Fruit fly (Drosophila melanogaster) whole organism, pupa: ENCODE measurements around the gene CG14659.

Experiments
- CG10348 ChIP-seq: fragments of 200-800 bp; sonication (Bioruptor generic); IDR thresholded peaks from 2 replicates; pipeline ENCODE4 v1.3.6; 2022; ENCODE audit warnings: missing biosample characterization, missing genetic modification characterization
- CG12605 ChIP-seq: fragments of 200-800 bp; sonication (Bioruptor generic); IDR thresholded peaks from 2 replicates; pipeline ENCODE4 v1.3.6; 2022; ENCODE audit warnings: missing biosample characterization, missing genetic modification characterization
- CG13204 ChIP-seq: fragments of 200-800 bp; sonication (Bioruptor generic); optimal IDR thresholded peaks from 2 replicates; lab custom pipeline; 2018; ENCODE audit warnings: missing biosample characterization, mild to moderate bottlenecking, missing genetic modification characterization, moderate library complexity
- CG14655 ChIP-seq: fragments of 200-800 bp; sonication (Bioruptor generic); optimal IDR thresholded peaks from 3 replicates; lab custom pipeline; 2017; ENCODE audit warnings: mild to moderate bottlenecking, missing biosample characterization, missing genetic modification reagents, missing genetic modification characterization
- CG15710 ChIP-seq: fragments of 200-800 bp; sonication (Bioruptor generic); optimal IDR thresholded peaks from 2 replicates; lab custom pipeline; 2018; ENCODE audit warnings: missing biosample characterization, mild to moderate bottlenecking, missing genetic modification characterization, moderate library complexity
- CG32121 ChIP-seq: fragments of 200-800 bp; sonication (Bioruptor generic); IDR thresholded peaks from 2 replicates; pipeline ENCODE4 v1.3.6; 2022; ENCODE audit warnings: missing biosample characterization, missing genetic modification characterization
- CG8159 ChIP-seq: fragments of 200-800 bp; sonication (Bioruptor generic); optimal IDR thresholded peaks from 3 replicates; lab custom pipeline; 2018; ENCODE audit warnings: missing biosample characterization, mild to moderate bottlenecking, missing genetic modification characterization, moderate library complexity
- CG9948 ChIP-seq: fragments of 200-800 bp; sonication (Bioruptor generic); optimal IDR thresholded peaks from 2 replicates; lab custom pipeline; 2018; ENCODE audit warnings: missing biosample characterization, mild to moderate bottlenecking, missing genetic modification characterization, moderate library complexity
- Ets98B ChIP-seq: fragments of 200-800 bp; sonication (Bioruptor generic); IDR thresholded peaks from 2 replicates; pipeline ENCODE4 v1.3.6; 2022; ENCODE audit warnings: missing biosample characterization, missing genetic modification characterization
- Pif1A ChIP-seq: fragments of 200-800 bp; sonication (Bioruptor generic); optimal IDR thresholded peaks from 3 replicates; lab custom pipeline; 2016; ENCODE audit warnings: missing biosample characterization, missing genetic modification characterization
- Pif1B ChIP-seq: fragments of 200-800 bp; sonication (Bioruptor generic); optimal IDR thresholded peaks from 3 replicates; lab custom pipeline; 2016; ENCODE audit warnings: missing biosample characterization, missing genetic modification characterization
- Snoo ChIP-seq: fragments of 200-800 bp; sonication (Bioruptor generic); optimal IDR thresholded peaks from 3 replicates; lab custom pipeline; 2017; ENCODE audit warnings: missing biosample characterization, mild to moderate bottlenecking, missing genetic modification characterization, inconsistent platforms
- gl ChIP-seq: fragments of 200-800 bp; sonication (Bioruptor generic); optimal IDR thresholded peaks from 2 replicates; lab custom pipeline; 2018; ENCODE audit warnings: missing biosample characterization, mild to moderate bottlenecking, missing genetic modification characterization
- rn ChIP-seq: fragments of 200-800 bp; sonication (Bioruptor generic); IDR thresholded peaks from 2 replicates; pipeline ENCODE4 v1.3.6; 2022; ENCODE audit warnings: missing biosample characterization, missing genetic modification characterization

- TF ChIP-seq Ets98B (GFP tag; lab: Robert Waterston, UW): no peak
- no peak for TF ChIP-seq rn (GFP tag; lab: Robert Waterston, UW)
- no peak for TF ChIP-seq Snoo
- TF ChIP-seq Pif1A (GFP tag; lab: Kevin White, UChicago): no peak
- no peak for TF ChIP-seq gl (tag; lab: Kevin White, UChicago)
- peak; percentile 41 for TF ChIP-seq CG14655 (GFP tag; lab: Kevin White, UChicago)
- no peak for TF ChIP-seq CG12605 (GFP tag; lab: Robert Waterston, UW)
- TF ChIP-seq CG10348 (GFP tag; lab: Robert Waterston, UW): no peak
- peak; percentile 46 for TF ChIP-seq CG15710 (tag; lab: Kevin White, UChicago)
- TF ChIP-seq CG9948 (tag; lab: Kevin White, UChicago): peak; percentile 26
- no peak for TF ChIP-seq Pif1B
- peak; percentile 62 for TF ChIP-seq CG8159 (tag; lab: Kevin White, UChicago)
- TF ChIP-seq CG13204: no peak
- no peak for TF ChIP-seq CG32121 (GFP tag; lab: Robert Waterston, UW)
These were observed 26.0 kb downstream of the CG14659 start for dm6 chr3R:4804828-4805707.
